Fruit fly (Drosophila melanogaster) whole organism, embryonic: ENCODE data around the gene Mitf.

ENCODE experiments used
- ATbp ChIP-seq: fragments of 200-800 bp; sonication (Bioruptor generic); optimal IDR thresholded peaks from 2 replicates; lab custom pipeline; 2017; ENCODE audit warnings: missing biosample characterization, mild to moderate bottlenecking, missing genetic modification characterization, missing genetic modification reagents
- Aef1 ChIP-seq: fragments of 200-800 bp; sonication (Bioruptor generic); IDR thresholded peaks from 3 replicates; pipeline ENCODE4 v1.3.6; 2022; ENCODE audit warnings: missing biosample characterization, missing genetic modification characterization
- Atf-2 ChIP-seq: fragments of 200-800 bp; sonication (Bioruptor generic); optimal IDR thresholded peaks from 2 replicates; lab custom pipeline; 2016; ENCODE audit warnings: missing biosample characterization, missing genetic modification characterization
- Atf3 ChIP-seq: fragments of 200-800 bp; sonication (Bioruptor generic); optimal IDR thresholded peaks from 3 replicates; lab custom pipeline; 2016; ENCODE audit warnings: missing biosample characterization, missing genetic modification characterization
- BEAF-32 ChIP-seq: fragments of 200-800 bp; sonication (Bioruptor generic); optimal IDR thresholded peaks from 3 replicates; lab custom pipeline; 2017; ENCODE audit warnings: missing biosample characterization, missing genetic modification characterization, mild to moderate bottlenecking, moderate library complexity, missing genetic modification reagents
- Bgb ChIP-seq: fragments of 200-800 bp; sonication (Bioruptor generic); IDR thresholded peaks from 2 replicates; pipeline ENCODE4 v1.3.6; 2022; ENCODE audit warnings: missing biosample characterization, missing genetic modification characterization; ENCODE audit not compliant: partially characterized antibody
- CG1024 ChIP-seq: fragments of 200-800 bp; sonication (Bioruptor generic); IDR thresholded peaks from 2 replicates; pipeline ENCODE4 v1.3.6; 2022; ENCODE audit warnings: missing biosample characterization, missing genetic modification characterization
- CG10654 ChIP-seq: fragments of 200-800 bp; sonication (Bioruptor generic); optimal IDR thresholded peaks from 2 replicates; lab custom pipeline; 2016; ENCODE audit warnings: missing biosample characterization, missing genetic modification characterization
- CG10959 ChIP-seq: fragments of 200-800 bp; sonication (Bioruptor generic); IDR thresholded peaks from 2 replicates; pipeline ENCODE4 v1.3.6; 2022; ENCODE audit warnings: missing biosample characterization, missing genetic modification characterization
- CG11696 ChIP-seq: fragments of 200-800 bp; sonication (Bioruptor generic); IDR thresholded peaks from 2 replicates; pipeline ENCODE4 v1.3.6; 2022; ENCODE audit warnings: missing biosample characterization, missing genetic modification characterization
- CG12299 ChIP-seq: fragments of 200-800 bp; sonication (Bioruptor generic); optimal IDR thresholded peaks from 2 replicates; lab custom pipeline; 2018; ENCODE audit warnings: missing biosample characterization, mild to moderate bottlenecking, missing genetic modification characterization
- CG15514 ChIP-seq: fragments of 200-800 bp; sonication (Bioruptor generic); optimal IDR thresholded peaks from 3 replicates; lab custom pipeline; 2017; ENCODE audit warnings: missing biosample characterization, missing genetic modification characterization, mild to moderate bottlenecking, moderate library complexity, missing genetic modification reagents
- CG15696 ChIP-seq: fragments of 200-800 bp; sonication (Bioruptor generic); optimal IDR thresholded peaks from 2 replicates; lab custom pipeline; 2019; ENCODE audit warnings: missing biosample characterization, mild to moderate bottlenecking, missing genetic modification characterization, moderate library complexity
- CG17802 ChIP-seq: fragments of 200-800 bp; sonication (Bioruptor generic); optimal IDR thresholded peaks from 2 replicates; lab custom pipeline; 2018; ENCODE audit warnings: missing biosample characterization, mild to moderate bottlenecking, missing genetic modification characterization, moderate library complexity
- CG1792 ChIP-seq: fragments of 200-800 bp; sonication (Bioruptor generic); optimal IDR thresholded peaks from 2 replicates; lab custom pipeline; 2016; ENCODE audit warnings: missing biosample characterization, missing genetic modification characterization
- CG18262 ChIP-seq: fragments of 200-800 bp; optimal IDR thresholded peaks from 3 replicates; lab custom pipeline; 2019; ENCODE audit warnings: missing biosample characterization, mild to moderate bottlenecking, missing genetic modification characterization, moderate library complexity
- CG1832 ChIP-seq: fragments of 200-800 bp; sonication (Bioruptor generic); optimal IDR thresholded peaks from 2 replicates; lab custom pipeline; 2017; ENCODE audit warnings: missing biosample characterization, mild to moderate bottlenecking, missing genetic modification characterization, inconsistent platforms
- CG30020 ChIP-seq: fragments of 200-800 bp; optimal IDR thresholded peaks from 2 replicates; lab custom pipeline; 2019; ENCODE audit warnings: missing biosample characterization, mild to moderate bottlenecking, missing genetic modification characterization, moderate library complexity
- CG31388 ChIP-seq: fragments of 200-800 bp; sonication (Bioruptor generic); optimal IDR thresholded peaks from 2 replicates; lab custom pipeline; 2016; ENCODE audit warnings: missing biosample characterization, missing genetic modification characterization
- CG32532 ChIP-seq: fragments of 200-800 bp; sonication (Bioruptor generic); IDR thresholded peaks from 2 replicates; pipeline ENCODE4 v1.3.6; 2022; ENCODE audit warnings: missing biosample characterization, missing genetic modification characterization
- CG3995 ChIP-seq: fragments of 200-800 bp; sonication (Bioruptor generic); optimal IDR thresholded peaks from 3 replicates; lab custom pipeline; 2016; ENCODE audit warnings: missing biosample characterization, missing genetic modification characterization
- CG6654 ChIP-seq: fragments of 200-800 bp; sonication (Bioruptor generic); optimal IDR thresholded peaks from 2 replicates; lab custom pipeline; 2017; ENCODE audit warnings: missing biosample characterization, mild to moderate bottlenecking, missing genetic modification characterization
- CG7963 ChIP-seq: fragments of 200-800 bp; sonication (Bioruptor generic); IDR thresholded peaks from 3 replicates; pipeline ENCODE4 v1.3.6; 2022; ENCODE audit warnings: missing biosample characterization, missing genetic modification characterization; ENCODE audit not compliant: partially characterized antibody
- CG9727 ChIP-seq: fragments of 200-800 bp; sonication (Bioruptor generic); optimal IDR thresholded peaks from 3 replicates; lab custom pipeline; 2017; ENCODE audit warnings: missing biosample characterization, mild to moderate bottlenecking, missing genetic modification characterization
- Dfd ChIP-seq, 2 experiments: fragments of >200 bp; optimal IDR thresholded peaks; 2 replicates each; lab custom pipeline; 2017; ENCODE audit warnings: missing biosample characterization in 2 of 2, missing genetic modification characterization in 2 of 2
- Gsc ChIP-seq: fragments of 200-800 bp; sonication (Bioruptor generic); IDR thresholded peaks from 2 replicates; pipeline ENCODE4 v1.3.6; 2022; ENCODE audit warnings: missing biosample characterization, missing genetic modification characterization
- Hand ChIP-seq: fragments of 200-800 bp; sonication (Bioruptor generic); optimal IDR thresholded peaks from 2 replicates; lab custom pipeline; 2017; ENCODE audit warnings: mild to moderate bottlenecking, missing biosample characterization, missing genetic modification reagents, missing genetic modification characterization
- Lpt ChIP-seq: fragments of >200 bp; optimal IDR thresholded peaks from 2 replicates; lab custom pipeline; 2018; ENCODE audit warnings: missing biosample characterization, missing genetic modification characterization
- NfI ChIP-seq: fragments of 200-800 bp; sonication (Bioruptor generic); optimal IDR thresholded peaks from 3 replicates; lab custom pipeline; 2018; ENCODE audit warnings: missing biosample characterization, mild to moderate bottlenecking, missing genetic modification characterization, moderate library complexity
- Pdp1 ChIP-seq, 2 experiments: fragments of 200-800 bp; sonication (Bioruptor generic); optimal IDR thresholded peaks; 3 replicates each; lab custom pipeline; 2016; ENCODE audit warnings: missing biosample characterization in 2 of 2, missing genetic modification characterization in 2 of 2, mild to moderate bottlenecking in 1 of 2, moderate library complexity in 1 of 2
- Poxn ChIP-seq: fragments of 200-800 bp; sonication (Bioruptor generic); IDR thresholded peaks from 2 replicates; pipeline ENCODE4 v1.3.6; 2022; ENCODE audit warnings: missing biosample characterization, missing genetic modification characterization
- Scr ChIP-seq: fragments of 200-800 bp; sonication (Bioruptor generic); IDR thresholded peaks from 2 replicates; pipeline ENCODE4 v1.3.6; 2022; ENCODE audit warnings: missing biosample characterization, missing genetic modification characterization; ENCODE audit not compliant: partially characterized antibody
- Spps ChIP-seq: fragments of 200-800 bp; sonication (Bioruptor generic); optimal IDR thresholded peaks from 2 replicates; lab custom pipeline; 2018; ENCODE audit warnings: missing biosample characterization, mild to moderate bottlenecking, missing genetic modification characterization
- Sry-δ ChIP-seq: fragments of 200-800 bp; sonication (Bioruptor generic); optimal IDR thresholded peaks from 2 replicates; lab custom pipeline; 2016; ENCODE audit warnings: missing biosample characterization, missing genetic modification characterization
- TFAM ChIP-seq: fragments of 200-800 bp; sonication (Bioruptor generic); optimal IDR thresholded peaks from 2 replicates; lab custom pipeline; 2017; ENCODE audit warnings: missing biosample characterization, missing genetic modification characterization, inconsistent platforms
- danr ChIP-seq: fragments of 200-800 bp; sonication (Bioruptor generic); IDR thresholded peaks from 2 replicates; pipeline ENCODE4 v1.3.6; 2022; ENCODE audit warnings: missing biosample characterization, missing genetic modification characterization
- fd96Cb ChIP-seq: fragments of 200-800 bp; sonication (Bioruptor generic); optimal IDR thresholded peaks from 2 replicates; lab custom pipeline; 2018; ENCODE audit warnings: missing biosample characterization, mild to moderate bottlenecking, missing genetic modification characterization, moderate library complexity
- gem ChIP-seq: fragments of 200-800 bp; sonication (Bioruptor generic); optimal IDR thresholded peaks from 2 replicates; lab custom pipeline; 2019; ENCODE audit warnings: missing biosample characterization, mild to moderate bottlenecking, missing genetic modification characterization, moderate library complexity
- jumu ChIP-seq: fragments of 200-800 bp; sonication (Bioruptor generic); optimal IDR thresholded peaks from 3 replicates; lab custom pipeline; 2016; ENCODE audit warnings: missing biosample characterization, missing genetic modification characterization
- klu ChIP-seq: fragments of 200-800 bp; sonication (Bioruptor generic); IDR thresholded peaks from 2 replicates; pipeline ENCODE4 v1.3.6; 2022; ENCODE audit warnings: missing biosample characterization, missing genetic modification characterization
- pb ChIP-seq: fragments of 200-800 bp; sonication (Bioruptor generic); optimal IDR thresholded peaks from 3 replicates; lab custom pipeline; 2016; ENCODE audit warnings: missing biosample characterization, missing genetic modification characterization
- pfk ChIP-seq: fragments of 200-800 bp; sonication (Bioruptor generic); optimal IDR thresholded peaks from 2 replicates; lab custom pipeline; 2018; ENCODE audit warnings: missing biosample characterization, mild to moderate bottlenecking, missing genetic modification characterization, moderate library complexity
- pzg ChIP-seq: fragments of 200-800 bp; sonication (Bioruptor generic); optimal IDR thresholded peaks from 3 replicates; lab custom pipeline; 2018; ENCODE audit warnings: missing biosample characterization, mild to moderate bottlenecking, missing genetic modification characterization, moderate library complexity
- row ChIP-seq: fragments of 200-800 bp; sonication (Bioruptor generic); IDR thresholded peaks from 3 replicates; pipeline ENCODE4 v1.3.6; 2022; ENCODE audit warnings: missing biosample characterization, missing genetic modification characterization
- sim ChIP-seq: fragments of 200-800 bp; sonication (Bioruptor generic); IDR thresholded peaks from 2 replicates; pipeline ENCODE4 v1.3.6; 2022; ENCODE audit warnings: missing biosample characterization, missing genetic modification characterization
- sna ChIP-seq: fragments of 200-800 bp; sonication (Bioruptor generic); IDR thresholded peaks from 2 replicates; pipeline ENCODE4 v1.3.6; 2022; ENCODE audit warnings: missing biosample characterization, missing genetic modification characterization; ENCODE audit not compliant: partially characterized antibody
- ssp ChIP-seq: fragments of 200-800 bp; sonication (Bioruptor generic); IDR thresholded peaks from 2 replicates; pipeline ENCODE4 v1.3.6; 2022; ENCODE audit warnings: missing biosample characterization, missing genetic modification characterization
- stwl ChIP-seq: fragments of 200-800 bp; sonication (Bioruptor generic); optimal IDR thresholded peaks from 3 replicates; lab custom pipeline; 2018; ENCODE audit warnings: missing biosample characterization, mild to moderate bottlenecking, missing genetic modification characterization, moderate library complexity
- tll ChIP-seq, 2 experiments: fragments of 200-800 bp in 1 of 2; fragments of >200 bp in 1 of 2; sonication (Bioruptor generic) in 1 of 2; optimal IDR thresholded peaks; 2 replicates each; lab custom pipeline; 2017 to 2019; ENCODE audit warnings: missing biosample characterization in 2 of 2, missing genetic modification characterization in 2 of 2, mild to moderate bottlenecking in 1 of 2, moderate library complexity in 1 of 2
- usp ChIP-seq: fragments of >200 bp; optimal IDR thresholded peaks from 2 replicates; lab custom pipeline; 2017; ENCODE audit warnings: missing biosample characterization, missing genetic modification characterization

The Mitf gene

DNA sequence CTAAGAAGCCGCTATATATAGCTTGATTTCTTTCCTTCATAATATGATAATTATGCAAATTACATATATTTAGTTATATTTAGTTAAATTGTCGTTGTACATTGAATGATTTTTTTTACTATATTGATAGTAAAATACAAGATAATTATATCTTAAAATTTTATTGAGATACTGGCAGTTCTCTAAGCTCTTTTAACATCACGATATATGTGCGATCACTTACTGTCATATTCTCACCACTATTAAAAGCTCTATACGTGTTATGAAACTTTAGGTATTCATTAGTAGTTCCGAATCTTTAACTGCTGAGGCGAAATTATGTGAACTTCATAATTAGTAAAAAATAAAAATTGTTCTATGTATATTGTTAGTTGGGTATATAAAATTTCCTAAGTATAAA is at the start of gene Mitf:
Mitf (plus strand) TSS at position 254 of the 400 bp plus-strand sequence.
- peak; percentile 68 for TF ChIP-seq CG17802
- peak; percentile 60 for TF ChIP-seq CG3995 (GFP tag; lab: Kevin White, UChicago)
- no peak for TF ChIP-seq CG10959 (GFP tag; lab: Robert Waterston, UW)
- TF ChIP-seq jumu (GFP tag; lab: Kevin White, UChicago), result no peak
- TF ChIP-seq ssp (GFP tag; lab: Robert Waterston, UW), result peak; percentile 55
- TF ChIP-seq Sry-δ (GFP tag; lab: Kevin White, UChicago), result peak; percentile 4
- peak; percentile 71 for TF ChIP-seq CG30020
- no peak for TF ChIP-seq danr (GFP tag; lab: Robert Waterston, UW)
- peak; percentile 19; the same call in 1 of the 2 replicates for TF ChIP-seq Scr (GFP tag; lab: Robert Waterston, UW)
- TF ChIP-seq sim, result no peak
- TF ChIP-seq CG1024 (GFP tag; lab: Robert Waterston, UW), result peak; percentile 82
- no peak for TF ChIP-seq Lpt (GFP tag; lab: Kevin White, UChicago)
- TF ChIP-seq CG10654 (GFP tag; lab: Kevin White, UChicago), result no peak
- TF ChIP-seq TFAM (GFP tag; lab: Kevin White, UChicago), result no peak
- TF ChIP-seq row (GFP tag; lab: Robert Waterston, UW), result peak; percentile 55
- no peak for TF ChIP-seq Spps (tag; lab: Kevin White, UChicago)
- no peak for TF ChIP-seq tll (GFP tag; optimal IDR thresholded peaks at IDR 0.05; lab: Kevin White, UChicago)
- TF ChIP-seq pzg (GFP tag; lab: Kevin White, UChicago), result peak; percentile 13
- TF ChIP-seq CG15514 (GFP tag; lab: Kevin White, UChicago), result peak; percentile 91
- TF ChIP-seq Pdp1 (GFP tag; optimal IDR thresholded peaks at IDR 0.05; lab: Kevin White, UChicago), result peak in 1 of 2 experiments; percentile 32
- TF ChIP-seq CG9727, result no peak
- TF ChIP-seq BEAF-32 (GFP tag; lab: Kevin White, UChicago), result peak; percentile 49
- no peak for TF ChIP-seq Poxn
- TF ChIP-seq gem (tag; lab: Kevin White, UChicago), result no peak

DNA sequence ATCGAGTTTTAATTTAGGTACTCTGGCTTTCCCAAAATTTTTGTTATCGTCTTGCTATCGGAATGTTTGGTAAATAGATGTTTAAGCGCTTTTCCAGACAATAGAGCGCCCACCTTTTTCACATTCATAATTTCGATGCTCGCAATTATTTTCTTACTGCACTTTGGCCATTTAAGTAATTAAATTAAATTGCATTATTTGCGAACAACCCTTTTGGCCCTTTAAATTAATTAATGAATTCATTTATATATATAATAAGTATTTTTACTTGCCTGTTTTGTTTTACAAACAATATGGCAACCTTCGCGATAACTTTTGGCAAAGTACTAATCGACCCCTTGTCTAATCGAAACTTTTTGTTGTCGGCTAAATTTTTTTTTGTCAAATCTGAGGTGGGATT is 42.4 kb upstream of the Mitf start:
- TF ChIP-seq CG7963 (GFP tag; lab: Robert Waterston, UW), result no peak
- no peak for TF ChIP-seq Aef1 (GFP tag; lab: Robert Waterston, UW)
- TF ChIP-seq Atf3 (GFP tag; lab: Kevin White, UChicago), result no peak
- no peak for TF ChIP-seq ATbp (GFP tag; lab: Kevin White, UChicago)
- no peak for TF ChIP-seq CG1832 (GFP tag; lab: Kevin White, UChicago)
- no peak for TF ChIP-seq Bgb
- no peak for TF ChIP-seq Hand (GFP tag; lab: Kevin White, UChicago)
- no peak for TF ChIP-seq tll (GFP tag; optimal IDR thresholded peaks at IDR 0.05; lab: Kevin White, UChicago)
- no peak for TF ChIP-seq CG1792 (GFP tag; lab: Kevin White, UChicago)
- no peak for TF ChIP-seq CG32532 (GFP tag; lab: Robert Waterston, UW)
- TF ChIP-seq usp (GFP tag; lab: Kevin White, UChicago), result no peak
- no peak for TF ChIP-seq Atf-2 (GFP tag; lab: Kevin White, UChicago)
- TF ChIP-seq CG15696 (tag; lab: Kevin White, UChicago), result no peak
- TF ChIP-seq pfk (GFP tag; lab: Kevin White, UChicago), result no peak
- no peak for TF ChIP-seq pb (GFP tag; lab: Kevin White, UChicago)
- no peak for TF ChIP-seq sna (GFP tag; lab: Robert Waterston, UW)
- TF ChIP-seq fd96Cb (tag; lab: Kevin White, UChicago), result peak; percentile 9
- peak; percentile 81 for TF ChIP-seq stwl
- TF ChIP-seq CG11696 (GFP tag; lab: Robert Waterston, UW), result no peak
- TF ChIP-seq CG31388 (GFP tag; lab: Kevin White, UChicago), result no peak
- no peak for TF ChIP-seq Gsc (GFP tag; lab: Robert Waterston, UW)
- no peak for TF ChIP-seq Dfd (GFP tag; optimal IDR thresholded peaks at IDR 0.05; lab: Kevin White, UChicago)
- TF ChIP-seq CG10959 (GFP tag; lab: Robert Waterston, UW), result no peak
- no peak for TF ChIP-seq klu (GFP tag; lab: Robert Waterston, UW)
- TF ChIP-seq CG18262 (tag; lab: Kevin White, UChicago), result no peak
- no peak for TF ChIP-seq ssp (GFP tag; lab: Robert Waterston, UW)
- TF ChIP-seq CG12299 (tag; lab: Kevin White, UChicago), result no peak
- TF ChIP-seq CG6654 (GFP tag; lab: Kevin White, UChicago), result no peak
- no peak for TF ChIP-seq NfI (GFP tag; lab: Kevin White, UChicago)
